Worm (Caenorhabditis elegans): ENCODE data around the gene Y50E8A.1.

Gene Y50E8A.1

ce11 chrV:14728754-14729153, 2.1 kb downstream of the Y50E8A.1 start, which contains the start of gene Y50E8A.2:
Y50E8A.2 (minus strand) TSS chrV:14728854.
- TF ChIP-seq mab-5 (tag; optimal IDR thresholded peaks at IDR 0.05) (no peak), unc-120 (tag; optimal IDR thresholded peaks at IDR 0.05; ENCODE audit: poor library complexity, severe bottlenecking) (no peak), lin-13 (tag; optimal IDR thresholded peaks at IDR 0.05) (no peak), blmp-1 (tag; optimal IDR thresholded peaks at IDR 0.05) (no peak), nhr-12 (tag; optimal IDR thresholded peaks at IDR 0.05) (no peak), unc-39 (tag; optimal IDR thresholded peaks at IDR 0.05) (no peak), ztf-11 (tag; optimal IDR thresholded peaks at IDR 0.05) (no peak), nhr-28 (tag; optimal IDR thresholded peaks at IDR 0.05) (no peak), unc-62 (GFP tag; optimal IDR thresholded peaks at IDR 0.05) (no peak), ham-2 (GFP tag; optimal IDR thresholded peaks at IDR 0.05) (no peak), M03D4.4 (tag; optimal IDR thresholded peaks at IDR 0.05) (no peak), drap-1 (GFP tag; optimal IDR thresholded peaks at IDR 0.05) (no peak), bed-3 (GFP tag; optimal IDR thresholded peaks at IDR 0.05) (no peak), elt-3 (tag; optimal IDR thresholded peaks at IDR 0.05) (no peak), nhr-237 (tag; optimal IDR thresholded peaks at IDR 0.05) (no peak), ces-1 (GFP tag; optimal IDR thresholded peaks at IDR 0.05) (no peak), mep-1 (tag; optimal IDR thresholded peaks at IDR 0.05) (no peak), cnd-1 (tag; optimal IDR thresholded peaks at IDR 0.05) (no peak), sem-2 (GFP tag; optimal IDR thresholded peaks at IDR 0.05) (no peak), pha-4 (tag; optimal IDR thresholded peaks at IDR 0.05) (no peak)

ce11 chrV:14729343-14729742, 2.6 kb downstream of the Y50E8A.1 start, which contains the start of gene oig-3:
oig-3 (plus strand) TSS chrV:14729643.
- TF ChIP-seq M03D4.4 (tag; optimal IDR thresholded peaks at IDR 0.05) (no peak), blmp-1 (tag; optimal IDR thresholded peaks at IDR 0.05) (no peak), nhr-76 (tag; optimal IDR thresholded peaks at IDR 0.05) (no peak), ztf-11 (tag; optimal IDR thresholded peaks at IDR 0.05) (no peak), nhr-12 (tag; optimal IDR thresholded peaks at IDR 0.05) (no peak)

DNA sequence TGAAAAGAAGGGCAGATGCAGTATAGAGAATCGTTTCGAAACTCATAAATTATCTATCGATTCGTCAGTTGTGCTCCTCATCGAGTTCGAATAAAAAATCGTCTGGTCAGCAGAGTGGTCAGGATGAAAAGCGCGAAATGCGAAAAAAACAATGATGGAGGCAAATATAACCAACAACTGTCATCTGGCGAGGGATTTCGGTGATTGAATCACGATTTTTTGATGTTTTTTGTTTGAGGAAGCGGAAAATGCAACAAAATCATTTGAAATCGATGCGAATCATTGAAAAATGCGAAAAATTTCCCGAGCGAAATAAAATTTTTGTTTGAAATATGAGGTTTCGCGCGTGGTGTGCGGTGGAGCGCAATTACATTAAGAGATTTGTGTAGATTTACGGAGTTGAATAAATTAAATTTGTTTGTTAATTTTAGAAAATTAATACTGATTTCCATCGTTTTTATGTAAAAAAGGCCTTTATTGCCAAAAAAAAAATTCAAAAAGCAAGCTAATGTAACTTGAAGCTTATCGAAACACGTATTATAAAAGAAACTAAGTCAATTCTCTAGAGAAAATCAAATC, 7.6 kb downstream of the Y50E8A.1 start, which contains the start of gene unc-61:
TSS of gene unc-61 (minus strand) at position 51 of the 579 bp plus-strand sequence.
- no peak for TF ChIP-seq tbx-8 (GFP tag; optimal IDR thresholded peaks at IDR 0.05)
- TF ChIP-seq mep-1 (tag; optimal IDR thresholded peaks at IDR 0.05), result peak; percentile 1
- TF ChIP-seq ces-1 (GFP tag; optimal IDR thresholded peaks at IDR 0.05), result peak; percentile 89

ce11 chrV:14736851-14737250, 10.2 kb downstream of the Y50E8A.1 start, which contains the start of gene Y50E8A.5:
Y50E8A.5 (minus strand) TSS chrV:14736951.
- TF ChIP-seq nhr-12 (tag; optimal IDR thresholded peaks at IDR 0.05), result no peak
- no peak for TF ChIP-seq lsy-2 (tag; optimal IDR thresholded peaks at IDR 0.05)
- TF ChIP-seq snpc-4 (tag; optimal IDR thresholded peaks at IDR 0.05), result no peak

DNA sequence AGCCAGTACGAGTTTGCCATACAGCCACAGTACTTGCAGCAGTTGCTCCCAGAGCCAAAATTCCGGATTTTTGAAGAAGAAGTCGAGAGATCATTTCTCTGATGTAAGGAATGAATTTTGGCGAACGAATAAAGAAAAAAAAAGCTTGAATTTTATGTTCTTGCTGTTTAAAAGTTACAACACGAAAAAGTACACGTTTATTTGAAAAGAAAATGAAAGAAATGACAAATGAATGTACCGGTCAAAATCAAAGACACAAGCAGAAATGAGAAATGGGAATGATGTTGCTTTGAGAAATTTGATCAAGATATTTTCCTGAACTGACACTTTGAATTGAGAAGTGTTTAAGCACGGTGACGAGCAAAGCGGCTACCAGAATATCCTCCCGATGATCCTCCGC, 14.5 kb downstream of the Y50E8A.1 start, which contains the start of gene Y50E8A.6:
TSS of gene Y50E8A.6 (minus strand) at position 101 of the 400 bp plus-strand sequence.
- TF ChIP-seq mls-2 (tag; optimal IDR thresholded peaks at IDR 0.05), result no peak
- TF ChIP-seq ztf-11 (tag; optimal IDR thresholded peaks at IDR 0.05), result no peak
- no peak for TF ChIP-seq sptf-1 (tag; optimal IDR thresholded peaks at IDR 0.05)
- TF ChIP-seq mab-5 (tag; optimal IDR thresholded peaks at IDR 0.05), result no peak
- TF ChIP-seq hlh-1 (tag; optimal IDR thresholded peaks at IDR 0.05), result no peak
- no peak for TF ChIP-seq unc-39 (tag; optimal IDR thresholded peaks at IDR 0.05)
- no peak for TF ChIP-seq elt-1 (tag; optimal IDR thresholded peaks at IDR 0.05; ENCODE audit: borderline replicate concordance, insufficient read depth)
- no peak for TF ChIP-seq nhr-237 (tag; optimal IDR thresholded peaks at IDR 0.05)
- TF ChIP-seq ham-2 (GFP tag; optimal IDR thresholded peaks at IDR 0.05), result no peak
- no peak for TF ChIP-seq ceh-83 (GFP tag; optimal IDR thresholded peaks at IDR 0.05)
- no peak for TF ChIP-seq nhr-12 (tag; optimal IDR thresholded peaks at IDR 0.05)

- TF ChIP-seq mab-5 (tag; optimal IDR thresholded peaks at IDR 0.05) (no peak), hlh-1 (tag; optimal IDR thresholded peaks at IDR 0.05) (no peak), nhr-2 (tag; optimal IDR thresholded peaks at IDR 0.05) (no peak), ceh-39 (tag; optimal IDR thresholded peaks at IDR 0.05) (no peak), elt-1 (tag; optimal IDR thresholded peaks at IDR 0.05; ENCODE audit: borderline replicate concordance, insufficient read depth) (no peak), ceh-83 (GFP tag; optimal IDR thresholded peaks at IDR 0.05) (no peak), mep-1 (tag; optimal IDR thresholded peaks at IDR 0.05) (no peak), elt-3 (tag; optimal IDR thresholded peaks at IDR 0.05) (no peak), drap-1 (GFP tag; optimal IDR thresholded peaks at IDR 0.05) (no peak), cnd-1 (tag; optimal IDR thresholded peaks at IDR 0.05) (no peak), unc-39 (tag; optimal IDR thresholded peaks at IDR 0.05) (no peak), snpc-4 (tag; optimal IDR thresholded peaks at IDR 0.05) (no peak), mls-2 (tag; optimal IDR thresholded peaks at IDR 0.05) (no peak)
Observed at ce11 chrV:14744824-14745223, 18.1 kb downstream of the Y50E8A.1 start.
